Worm (Caenorhabditis elegans): ENCODE data around the gene hda-1.

Gene hda-1

ce11 chrV:14518010-14518409, 7.2 kb upstream of the hda-1 start, which contains the start of gene R02D5.6:
R02D5.6 (minus strand) TSS chrV:14518110.
- TF ChIP-seq drap-1 (GFP tag; optimal IDR thresholded peaks at IDR 0.05) (no peak), ceh-83 (GFP tag; optimal IDR thresholded peaks at IDR 0.05) (no peak), ceh-43 (GFP tag; optimal IDR thresholded peaks at IDR 0.05) (no peak), flh-1 (GFP tag; optimal IDR thresholded peaks at IDR 0.05) (no peak), lin-13 (tag; optimal IDR thresholded peaks at IDR 0.05) (no peak), ceh-39 (tag; optimal IDR thresholded peaks at IDR 0.05) (no peak), zip-8 (tag; optimal IDR thresholded peaks at IDR 0.05) (no peak), ces-1 (GFP tag; optimal IDR thresholded peaks at IDR 0.05) (no peak), lin-32 (GFP tag; optimal IDR thresholded peaks at IDR 0.05) (no peak), unc-62 (GFP tag; optimal IDR thresholded peaks at IDR 0.05) (no peak), ham-2 (GFP tag; optimal IDR thresholded peaks at IDR 0.05) (no peak), bed-3 (GFP tag; optimal IDR thresholded peaks at IDR 0.05) (no peak), ztf-11 (tag; optimal IDR thresholded peaks at IDR 0.05) (no peak), nhr-76 (tag; optimal IDR thresholded peaks at IDR 0.05) (no peak), elt-1 (tag; optimal IDR thresholded peaks at IDR 0.05; ENCODE audit: borderline replicate concordance, insufficient read depth) (no peak), elt-3 (tag; optimal IDR thresholded peaks at IDR 0.05) (no peak), lsy-2 (tag; optimal IDR thresholded peaks at IDR 0.05) (no peak)

ce11 chrV:14519268-14519667, 5.9 kb upstream of the hda-1 start, which contains the start of gene R02D5.8:
R02D5.8 (minus strand) TSS chrV:14519368.
- no peak for TF ChIP-seq ham-2 (GFP tag; optimal IDR thresholded peaks at IDR 0.05)
- no peak for TF ChIP-seq pha-4 (tag; optimal IDR thresholded peaks at IDR 0.05)
- no peak for TF ChIP-seq lsy-2 (tag; optimal IDR thresholded peaks at IDR 0.05)
- no peak for TF ChIP-seq flh-1 (GFP tag; optimal IDR thresholded peaks at IDR 0.05)
- TF ChIP-seq hlh-1 (tag; optimal IDR thresholded peaks at IDR 0.05), result no peak
- no peak for TF ChIP-seq ceh-39 (tag; optimal IDR thresholded peaks at IDR 0.05)

ce11 chrV:14521000-14521399, 4.2 kb upstream of the hda-1 start, which contains the start of gene C53A5.17:
C53A5.17 (minus strand) TSS chrV:14521100.
- TF ChIP-seq elt-3 (tag; optimal IDR thresholded peaks at IDR 0.05) (no peak), mls-2 (tag; optimal IDR thresholded peaks at IDR 0.05) (no peak), pha-4 (tag; optimal IDR thresholded peaks at IDR 0.05) (no peak), cnd-1 (tag; optimal IDR thresholded peaks at IDR 0.05) (no peak), bed-3 (GFP tag; optimal IDR thresholded peaks at IDR 0.05) (no peak), ztf-11 (tag; optimal IDR thresholded peaks at IDR 0.05) (no peak), zip-8 (tag; optimal IDR thresholded peaks at IDR 0.05) (no peak), mab-5 (tag; optimal IDR thresholded peaks at IDR 0.05) (no peak), drap-1 (GFP tag; optimal IDR thresholded peaks at IDR 0.05) (no peak), lin-32 (GFP tag; optimal IDR thresholded peaks at IDR 0.05) (no peak), snpc-4 (tag; optimal IDR thresholded peaks at IDR 0.05) (no peak), unc-62 (GFP tag; optimal IDR thresholded peaks at IDR 0.05) (no peak), nhr-237 (tag; optimal IDR thresholded peaks at IDR 0.05) (no peak), nhr-12 (tag; optimal IDR thresholded peaks at IDR 0.05) (no peak), tbx-8 (GFP tag; optimal IDR thresholded peaks at IDR 0.05) (no peak), unc-120 (tag; optimal IDR thresholded peaks at IDR 0.05; ENCODE audit: poor library complexity, severe bottlenecking) (no peak), nhr-2 (tag; optimal IDR thresholded peaks at IDR 0.05) (no peak)

- TF ChIP-seq mls-2 (tag; optimal IDR thresholded peaks at IDR 0.05) (no peak), nhr-76 (tag; optimal IDR thresholded peaks at IDR 0.05) (no peak), nhr-28 (tag; optimal IDR thresholded peaks at IDR 0.05) (no peak), nhr-12 (tag; optimal IDR thresholded peaks at IDR 0.05) (no peak), flh-1 (GFP tag; optimal IDR thresholded peaks at IDR 0.05) (no peak), zip-8 (tag; optimal IDR thresholded peaks at IDR 0.05) (no peak), mep-1 (tag; optimal IDR thresholded peaks at IDR 0.05) (no peak), sem-2 (GFP tag; optimal IDR thresholded peaks at IDR 0.05) (no peak), pha-4 (tag; optimal IDR thresholded peaks at IDR 0.05) (no peak), blmp-1 (tag; optimal IDR thresholded peaks at IDR 0.05) (no peak), hlh-1 (tag; optimal IDR thresholded peaks at IDR 0.05) (no peak), elt-1 (tag; optimal IDR thresholded peaks at IDR 0.05; ENCODE audit: borderline replicate concordance, insufficient read depth) (no peak), nhr-2 (tag; optimal IDR thresholded peaks at IDR 0.05) (no peak), lsy-2 (tag; optimal IDR thresholded peaks at IDR 0.05) (no peak), ztf-11 (tag; optimal IDR thresholded peaks at IDR 0.05) (no peak), lin-32 (GFP tag; optimal IDR thresholded peaks at IDR 0.05) (no peak), unc-62 (GFP tag; optimal IDR thresholded peaks at IDR 0.05) (no peak)
These were observed 2.7 kb upstream of the hda-1 start, which contains the start of gene C53A5.16 for ce11 chrV:14522514-14522913. C53A5.16 (minus strand) TSS chrV:14522614.
